Fruit fly (Drosophila melanogaster) whole organism, embryonic: ENCODE data around the gene wds.

Source experiments
- Antp ChIP-seq: fragments of 200-800 bp; sonication (Bioruptor generic); optimal IDR thresholded peaks from 3 replicates; lab custom pipeline; 2016; ENCODE audit warnings: missing biosample characterization, missing genetic modification characterization
- Atf6 ChIP-seq: fragments of 200-800 bp; sonication (Bioruptor generic); IDR thresholded peaks from 2 replicates; pipeline ENCODE4 v1.3.6; 2022; ENCODE audit warnings: missing biosample characterization, missing genetic modification characterization
- CG10543 ChIP-seq: fragments of 200-800 bp; sonication (Bioruptor generic); optimal IDR thresholded peaks from 3 replicates; lab custom pipeline; 2017; ENCODE audit warnings: missing biosample characterization, mild to moderate bottlenecking, missing genetic modification characterization, moderate library complexity
- CG1233 ChIP-seq: fragments of 200-800 bp; sonication (Bioruptor generic); optimal IDR thresholded peaks from 4 replicates; lab custom pipeline; 2018; ENCODE audit warnings: missing biosample characterization, mild to moderate bottlenecking, missing genetic modification characterization
- CG15269 ChIP-seq: fragments of 200-800 bp; sonication (Bioruptor generic); optimal IDR thresholded peaks from 2 replicates; lab custom pipeline; 2018; ENCODE audit warnings: missing biosample characterization, mild to moderate bottlenecking, missing genetic modification characterization, moderate library complexity
- CG15479 ChIP-seq: fragments of 200-800 bp; sonication (Bioruptor generic); optimal IDR thresholded peaks from 3 replicates; lab custom pipeline; 2019; ENCODE audit warnings: missing biosample characterization, mild to moderate bottlenecking, missing genetic modification characterization, moderate library complexity
- CG1647 ChIP-seq: fragments of 200-800 bp; sonication (Bioruptor generic); optimal IDR thresholded peaks from 3 replicates; lab custom pipeline; 2016; ENCODE audit warnings: missing biosample characterization, missing genetic modification characterization
- CG17328 ChIP-seq: fragments of 200-800 bp; sonication (Bioruptor generic); IDR thresholded peaks from 2 replicates; pipeline ENCODE4 v1.3.6; 2022; ENCODE audit warnings: missing biosample characterization, missing genetic modification characterization
- CG17359 ChIP-seq: fragments of 200-800 bp; sonication (Bioruptor generic); optimal IDR thresholded peaks from 3 replicates; lab custom pipeline; 2018; ENCODE audit warnings: missing biosample characterization, mild to moderate bottlenecking, missing genetic modification characterization, moderate library complexity
- CG17568 ChIP-seq: fragments of 200-800 bp; sonication (Bioruptor generic); optimal IDR thresholded peaks from 2 replicates; lab custom pipeline; 2018; ENCODE audit warnings: missing biosample characterization, mild to moderate bottlenecking, missing genetic modification characterization, moderate library complexity
- CG1792 ChIP-seq: fragments of 200-800 bp; sonication (Bioruptor generic); optimal IDR thresholded peaks from 2 replicates; lab custom pipeline; 2016; ENCODE audit warnings: missing biosample characterization, missing genetic modification characterization
- CG2678 ChIP-seq: fragments of 200-800 bp; sonication (Bioruptor generic); optimal IDR thresholded peaks from 3 replicates; lab custom pipeline; 2019; ENCODE audit warnings: missing biosample characterization, mild to moderate bottlenecking, missing genetic modification characterization, moderate library complexity
- CG42726 ChIP-seq: fragments of 200-800 bp; sonication (Bioruptor generic); IDR thresholded peaks from 2 replicates; pipeline ENCODE4 v1.3.6; 2022; ENCODE audit warnings: missing biosample characterization, missing genetic modification characterization; ENCODE audit not compliant: partially characterized antibody
- CG6765 ChIP-seq: fragments of 200-800 bp; sonication (Bioruptor generic); optimal IDR thresholded peaks from 3 replicates; lab custom pipeline; 2017; ENCODE audit warnings: missing biosample characterization, mild to moderate bottlenecking, missing genetic modification characterization
- CG8089 ChIP-seq: fragments of 200-800 bp; sonication (Bioruptor generic); optimal IDR thresholded peaks from 3 replicates; lab custom pipeline; 2016; ENCODE audit warnings: missing biosample characterization, missing genetic modification characterization
- CG9215 ChIP-seq: fragments of 200-800 bp; sonication (Bioruptor generic); IDR thresholded peaks from 2 replicates; pipeline ENCODE4 v1.3.6; 2022; ENCODE audit warnings: missing biosample characterization, missing genetic modification characterization
- CG9609 ChIP-seq: fragments of 200-800 bp; sonication (Bioruptor generic); optimal IDR thresholded peaks from 3 replicates; lab custom pipeline; 2016; ENCODE audit warnings: missing biosample characterization, missing genetic modification characterization
- CG9797 ChIP-seq: fragments of 200-800 bp; sonication (Bioruptor generic); optimal IDR thresholded peaks from 3 replicates; lab custom pipeline; 2018; ENCODE audit warnings: missing biosample characterization, mild to moderate bottlenecking, missing genetic modification characterization
- CoRest ChIP-seq: fragments of 200-800 bp; sonication (Bioruptor generic); optimal IDR thresholded peaks from 3 replicates; lab custom pipeline; 2018; ENCODE audit warnings: missing biosample characterization, mild to moderate bottlenecking, missing genetic modification characterization, moderate library complexity
- D19A ChIP-seq: fragments of 200-800 bp; optimal IDR thresholded peaks from 3 replicates; lab custom pipeline; 2019; ENCODE audit warnings: missing biosample characterization, mild to moderate bottlenecking, missing genetic modification characterization, moderate library complexity
- Drgx ChIP-seq: fragments of 200-800 bp; sonication (Bioruptor generic); IDR thresholded peaks from 2 replicates; pipeline ENCODE4 v1.3.6; 2022; ENCODE audit warnings: missing biosample characterization, missing genetic modification characterization
- Gsc ChIP-seq: fragments of 200-800 bp; sonication (Bioruptor generic); IDR thresholded peaks from 2 replicates; pipeline ENCODE4 v1.3.6; 2022; ENCODE audit warnings: missing biosample characterization, missing genetic modification characterization
- Hmr ChIP-seq: fragments of 200-800 bp; sonication (Bioruptor generic); optimal IDR thresholded peaks from 3 replicates; lab custom pipeline; 2017; ENCODE audit warnings: mild to moderate bottlenecking, missing biosample characterization, missing genetic modification reagents, missing genetic modification characterization
- Hmx ChIP-seq: fragments of 200-800 bp; sonication (Bioruptor generic); optimal IDR thresholded peaks from 2 replicates; lab custom pipeline; 2016; ENCODE audit warnings: missing biosample characterization, missing genetic modification characterization
- Opbp ChIP-seq: fragments of 200-800 bp; sonication (Bioruptor generic); IDR thresholded peaks from 3 replicates; pipeline ENCODE4 v1.3.6; 2022; ENCODE audit warnings: missing biosample characterization, missing genetic modification characterization; ENCODE audit not compliant: partially characterized antibody
- PHDP ChIP-seq: fragments of 200-800 bp; sonication (Bioruptor generic); optimal IDR thresholded peaks from 3 replicates; lab custom pipeline; 2018; ENCODE audit warnings: missing biosample characterization, mild to moderate bottlenecking, missing genetic modification characterization, moderate library complexity
- Pdp1 ChIP-seq, 2 experiments: fragments of 200-800 bp; sonication (Bioruptor generic); optimal IDR thresholded peaks; 3 replicates each; lab custom pipeline; 2016; ENCODE audit warnings: missing biosample characterization in 2 of 2, missing genetic modification characterization in 2 of 2, mild to moderate bottlenecking in 1 of 2, moderate library complexity in 1 of 2
- Spps ChIP-seq: fragments of 200-800 bp; sonication (Bioruptor generic); optimal IDR thresholded peaks from 2 replicates; lab custom pipeline; 2018; ENCODE audit warnings: missing biosample characterization, mild to moderate bottlenecking, missing genetic modification characterization
- Stat92E ChIP-seq, 3 experiments: fragments of >200 bp in 2 of 3; fragments of 200-800 bp in 1 of 3; sonication (Bioruptor generic) in 1 of 3; optimal IDR thresholded peaks; 2 replicates each; lab custom pipeline; 2017 to 2019; ENCODE audit warnings: missing biosample characterization in 3 of 3, missing genetic modification characterization in 3 of 3, mild to moderate bottlenecking in 1 of 3, moderate library complexity in 1 of 3
- bigmax ChIP-seq: fragments of 200-800 bp; sonication (Bioruptor generic); optimal IDR thresholded peaks from 2 replicates; lab custom pipeline; 2018; ENCODE audit warnings: missing biosample characterization, mild to moderate bottlenecking, missing genetic modification characterization
- br ChIP-seq: fragments of >200 bp; optimal IDR thresholded peaks from 2 replicates; lab custom pipeline; 2017
- croc ChIP-seq: fragments of 200-800 bp; sonication (Bioruptor generic); conservative IDR thresholded peaks from 3 replicates; pipeline ENCODE4 v1.3.6; 2022; ENCODE audit warnings: missing biosample characterization, missing genetic modification characterization
- crol ChIP-seq: fragments of 200-800 bp; sonication (Bioruptor generic); IDR thresholded peaks from 2 replicates; pipeline ENCODE4 v1.3.6; 2022; ENCODE audit warnings: missing biosample characterization, missing genetic modification characterization
- dmrt99B ChIP-seq: fragments of 200-800 bp; sonication (Bioruptor generic); optimal IDR thresholded peaks from 2 replicates; lab custom pipeline; 2018; ENCODE audit warnings: missing biosample characterization, mild to moderate bottlenecking, missing genetic modification characterization, moderate library complexity
- ems ChIP-seq: fragments of 200-800 bp; sonication (Bioruptor generic); optimal IDR thresholded peaks from 3 replicates; lab custom pipeline; 2016; ENCODE audit warnings: missing biosample characterization, missing genetic modification characterization
- exex ChIP-seq: fragments of 200-800 bp; sonication (Bioruptor generic); optimal IDR thresholded peaks from 4 replicates; lab custom pipeline; 2018; ENCODE audit warnings: missing biosample characterization, mild to moderate bottlenecking, missing genetic modification characterization, moderate library complexity
- fd3F ChIP-seq: fragments of 200-800 bp; sonication (Bioruptor generic); optimal IDR thresholded peaks from 2 replicates; lab custom pipeline; 2018; ENCODE audit warnings: missing biosample characterization, mild to moderate bottlenecking, missing genetic modification characterization, moderate library complexity
- gcm ChIP-seq: fragments of 200-800 bp; sonication (Bioruptor generic); optimal IDR thresholded peaks from 2 replicates; lab custom pipeline; 2019; ENCODE audit warnings: missing biosample characterization, mild to moderate bottlenecking, missing genetic modification characterization, moderate library complexity
- jigr1 ChIP-seq: fragments of 200-800 bp; sonication (Bioruptor generic); IDR thresholded peaks from 3 replicates; pipeline ENCODE4 v1.3.6; 2022; ENCODE audit warnings: missing biosample characterization, missing genetic modification characterization
- ken ChIP-seq: fragments of 200-800 bp; sonication (Bioruptor generic); IDR thresholded peaks from 3 replicates; pipeline ENCODE4 v1.3.6; 2022; ENCODE audit warnings: missing biosample characterization, missing genetic modification characterization
- mld ChIP-seq: fragments of 200-800 bp; sonication (Bioruptor generic); IDR thresholded peaks from 3 replicates; pipeline ENCODE4 v1.3.6; 2022; ENCODE audit warnings: missing biosample characterization, missing genetic modification characterization; ENCODE audit not compliant: partially characterized antibody
- nmo ChIP-seq: fragments of 200-800 bp; sonication (Bioruptor generic); optimal IDR thresholded peaks from 2 replicates; lab custom pipeline; 2018; ENCODE audit warnings: missing biosample characterization, mild to moderate bottlenecking, missing genetic modification characterization, moderate library complexity
- prd ChIP-seq, 3 experiments: fragments of >200 bp in 2 of 3; fragments of 200-800 bp in 1 of 3; sonication (Bioruptor generic) in 1 of 3; optimal IDR thresholded peaks in 2 of 3; IDR thresholded peaks in 1 of 3; 2 replicates in 2 of 3; 3 replicates in 1 of 3; pipeline versions ENCODE4 v1.3.6 to Lab custom; 2017 to 2022; ENCODE audit warnings: missing biosample characterization in 1 of 3, missing genetic modification characterization in 1 of 3
- ranshi ChIP-seq: fragments of 200-800 bp; sonication (Bioruptor generic); IDR thresholded peaks from 2 replicates; pipeline ENCODE4 v1.3.6; 2022; ENCODE audit warnings: missing biosample characterization, missing genetic modification characterization
- scrt ChIP-seq: fragments of 200-800 bp; sonication (Bioruptor generic); optimal IDR thresholded peaks from 2 replicates; lab custom pipeline; 2018; ENCODE audit warnings: missing biosample characterization, mild to moderate bottlenecking, missing genetic modification characterization, moderate library complexity
- sob ChIP-seq: fragments of 200-800 bp; sonication (Bioruptor generic); IDR thresholded peaks from 2 replicates; pipeline ENCODE4 v1.3.6; 2022; ENCODE audit warnings: missing biosample characterization, missing genetic modification characterization
- tna ChIP-seq: fragments of 200-800 bp; sonication (Bioruptor generic); IDR thresholded peaks from 2 replicates; pipeline ENCODE4 v1.3.6; 2022; ENCODE audit warnings: missing biosample characterization, missing genetic modification characterization; ENCODE audit not compliant: partially characterized antibody
- zen2 ChIP-seq: fragments of 200-800 bp; sonication (Bioruptor generic); IDR thresholded peaks from 3 replicates; pipeline ENCODE4 v1.3.6; 2022; ENCODE audit warnings: missing biosample characterization, missing genetic modification characterization; ENCODE audit not compliant: partially characterized antibody

The wds gene

DNA sequence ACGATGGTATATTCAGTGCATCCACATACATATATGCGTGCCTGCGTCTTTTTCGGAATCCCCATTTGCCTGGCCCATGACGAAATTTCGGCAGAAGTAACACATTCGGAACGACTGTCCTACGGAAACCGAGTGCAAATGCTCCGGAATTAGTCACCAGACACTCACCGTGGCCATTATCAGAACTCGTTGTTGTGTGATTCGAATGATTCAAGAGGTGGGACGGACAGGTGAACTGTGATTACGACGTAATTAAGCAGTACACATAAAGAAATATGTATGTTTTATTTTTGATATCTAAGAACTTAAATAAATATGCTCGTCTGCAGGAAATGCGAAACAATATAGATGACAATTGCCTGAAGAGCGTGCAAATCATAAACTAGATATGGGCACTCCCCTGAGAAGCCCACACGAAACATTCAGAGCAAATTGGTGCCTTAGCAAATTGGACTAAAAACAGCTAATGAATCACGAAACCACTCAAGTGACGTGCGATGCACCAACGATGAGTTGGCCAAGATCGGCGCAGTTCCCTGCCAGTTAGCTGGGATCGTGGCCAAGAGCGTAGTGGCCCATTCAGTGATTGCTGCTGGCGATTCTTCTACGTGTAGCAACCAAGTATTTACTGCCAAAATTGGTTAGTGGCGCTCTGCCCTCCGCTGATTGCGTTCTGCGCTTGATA lies 5.7 kb downstream of the wds start (continued):
- TF ChIP-seq br (lab: Kevin White, UChicago) (no peak), CG17359 (tag; lab: Kevin White, UChicago) (peak; percentile 16), jigr1 (GFP tag; lab: Robert Waterston, UW) (no peak), CG10543 (GFP tag; lab: Kevin White, UChicago) (peak; percentile 42), CG15269 (peak; percentile 63), croc (GFP tag; lab: Robert Waterston, UW) (no peak), bigmax (no peak), CG6765 (GFP tag; lab: Kevin White, UChicago) (peak; percentile 6), CG17328 (GFP tag; lab: Robert Waterston, UW) (no peak), gcm (GFP tag; lab: Kevin White, UChicago) (no peak), scrt (peak; percentile 23), CG1233 (GFP tag; lab: Kevin White, UChicago) (peak; percentile 37), Hmx (GFP tag; lab: Kevin White, UChicago) (no peak), CG42726 (no peak), Stat92E (GFP tag; optimal IDR thresholded peaks at IDR 0.05; lab: Kevin White, UChicago) (no peak), Antp (peak; percentile 19), Pdp1 (GFP tag; optimal IDR thresholded peaks at IDR 0.05; lab: Kevin White, UChicago) (peak; percentile 7 to 35), D19A (no peak), ken (GFP tag; lab: Robert Waterston, UW) (no peak), PHDP (peak; percentile 24), ranshi (peak; percentile 32; the same call in 1 of the 2 replicates), mld (GFP tag; lab: Robert Waterston, UW) (no peak), Drgx (GFP tag; lab: Robert Waterston, UW) (no peak), CG15479 (no peak), CG2678 (tag; lab: Kevin White, UChicago) (peak; percentile 74), crol (GFP tag; lab: Robert Waterston, UW) (no peak), CG9797 (GFP tag; lab: Kevin White, UChicago) (no peak), Hmr (GFP tag; lab: Kevin White, UChicago) (peak; percentile 56), ems (GFP tag; lab: Kevin White, UChicago) (no peak), CG9215 (0 out of 2 replicates have a peak, but pooled peaks have one; percentile 38), Opbp (GFP tag; lab: Robert Waterston, UW) (no peak), CoRest (peak; percentile 48), tna (no peak), CG17568 (GFP tag; lab: Kevin White, UChicago) (no peak), CG1792 (GFP tag; lab: Kevin White, UChicago) (no peak), Gsc (GFP tag; lab: Robert Waterston, UW) (no peak), zen2 (GFP tag; lab: Robert Waterston, UW) (no peak), exex (tag; lab: Kevin White, UChicago) (peak; percentile 83), prd (optimal IDR thresholded peaks at IDR 0.05; lab: Kevin White, UChicago) (no peak), prd (GFP tag; IDR thresholded peaks at IDR 0.05; lab: Robert Waterston, UW) (peak; percentile 33; the same call in 1 of the 3 replicates), CG1647 (GFP tag; lab: Kevin White, UChicago) (no peak), Spps (tag; lab: Kevin White, UChicago) (no peak), dmrt99B (tag; lab: Kevin White, UChicago) (peak; percentile 36), CG8089 (no peak), CG9609 (GFP tag; lab: Kevin White, UChicago) (peak; percentile 12), sob (GFP tag; lab: Robert Waterston, UW) (no peak), Atf6 (GFP tag; lab: Robert Waterston, UW) (0 out of 2 replicates have a peak, but pooled peaks have one; percentile 22), fd3F (peak; percentile 27), nmo (GFP tag; lab: Kevin White, UChicago) (peak; percentile 29)
